Worm (Caenorhabditis elegans) whole organism, L3 larva: ENCODE data around the gene nhr-15.

Experiments used
- R02D3.7 ChIP-seq: fragments of 150-350 bp; optimal IDR thresholded peaks from 2 replicates; lab custom pipeline; 2014; ENCODE audit warnings: missing biosample characterization, missing genetic modification characterization
- ama-1 ChIP-seq: fragments of 150-350 bp; optimal IDR thresholded peaks from 2 replicates; lab custom pipeline; 2018
- elt-3 ChIP-seq, 3 experiments: fragments of 150-350 bp in 1 of 3; sonication (generic microtip) in 2 of 3; optimal IDR thresholded peaks; 2 replicates in 2 of 3; 4 replicates in 1 of 3; lab custom pipeline; 2014 to 2017; ENCODE audit warnings: missing biosample characterization in 3 of 3, missing genetic modification characterization in 3 of 3
- fkh-10 ChIP-seq: sonication (generic microtip); optimal IDR thresholded peaks from 2 replicates; lab custom pipeline; 2017; ENCODE audit warnings: missing biosample characterization, missing genetic modification reagents, missing genetic modification characterization
- hmg-11 ChIP-seq: sonication (generic microtip); optimal IDR thresholded peaks from 2 replicates; lab custom pipeline; 2016; ENCODE audit warnings: missing genetic modification characterization, missing compliant biosample characterization
- lin-39 ChIP-seq: fragments of 150-350 bp; optimal IDR thresholded peaks from 2 replicates; lab custom pipeline; 2018; ENCODE audit warnings: missing biosample characterization, missing genetic modification reagents, missing genetic modification characterization
- nhr-28 ChIP-seq: fragments of 150-350 bp; optimal IDR thresholded peaks from 2 replicates; lab custom pipeline; 2014; ENCODE audit warnings: missing biosample characterization, missing genetic modification characterization
- pha-4 ChIP-seq: fragments of 150-350 bp; optimal IDR thresholded peaks from 2 replicates; lab custom pipeline; 2014; ENCODE audit warnings: missing biosample characterization, missing genetic modification reagents, missing genetic modification characterization

DNA sequence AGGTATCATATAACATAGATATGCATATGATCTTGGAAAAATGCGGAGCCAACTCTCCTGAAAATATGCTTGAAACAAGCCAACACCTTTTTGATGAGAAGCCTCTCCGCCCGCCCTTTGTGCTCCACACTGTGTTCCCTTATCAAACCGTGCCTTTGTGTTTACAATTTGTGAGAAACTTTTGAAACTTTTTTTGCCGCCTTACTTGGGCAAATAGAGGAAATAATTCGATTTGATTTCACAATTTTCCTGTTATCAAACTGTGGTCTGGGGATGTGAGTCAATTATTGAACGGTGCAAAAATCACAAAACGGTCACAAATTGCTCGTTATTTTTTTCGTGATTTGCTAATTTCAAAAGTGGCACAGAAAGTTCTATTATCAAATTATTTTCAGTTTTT is 20.1 kb downstream of the nhr-15 start:
- TF ChIP-seq ama-1 (no peak), R02D3.7 (no peak), lin-39 (tag; lab: Kevin White, UChicago) (no peak), elt-3 (tag; optimal IDR thresholded peaks at IDR 0.05; lab: Kevin White, UChicago) (no peak), fkh-10 (GFP tag; lab: Kevin White, UChicago) (no peak), hmg-11 (no peak), nhr-28 (no peak), pha-4 (tag; lab: Kevin White, UChicago) (peak; percentile 58)
